Fruit fly (Drosophila melanogaster) whole organism, wandering third instar larva: Measurements from ENCODE around the gene RpL3.

Source experiments
- CrebA ChIP-seq: fragments of 200-800 bp; sonication (Bioruptor generic); optimal IDR thresholded peaks from 2 replicates; lab custom pipeline; 2016; ENCODE audit warnings: missing biosample characterization, mild to moderate bottlenecking, missing genetic modification characterization, borderline replicate concordance
- Dfd ChIP-seq: fragments of >200 bp; optimal IDR thresholded peaks from 2 replicates; lab custom pipeline; 2017; ENCODE audit warnings: missing biosample characterization, missing genetic modification characterization
- GATAd ChIP-seq: sonication (Bioruptor generic); optimal IDR thresholded peaks from 2 replicates; lab custom pipeline; 2016; ENCODE audit warnings: missing biosample characterization, missing genetic modification characterization
- HLH106 ChIP-seq: fragments of 200-800 bp; optimal IDR thresholded peaks from 3 replicates; lab custom pipeline; 2019; ENCODE audit warnings: missing biosample characterization, mild to moderate bottlenecking, missing genetic modification characterization, moderate library complexity
- Hr78 ChIP-seq: fragments of >200 bp; optimal IDR thresholded peaks from 2 replicates; lab custom pipeline; 2017; ENCODE audit warnings: missing biosample characterization, missing genetic modification characterization
- brk ChIP-seq: fragments of 200-800 bp; sonication (Bioruptor generic); optimal IDR thresholded peaks from 2 replicates; lab custom pipeline; 2016; ENCODE audit warnings: missing biosample characterization, mild to moderate bottlenecking, missing genetic modification characterization
- dmrt93B ChIP-seq: fragments of 200-800 bp; sonication (Bioruptor generic); optimal IDR thresholded peaks from 2 replicates; lab custom pipeline; 2018; ENCODE audit warnings: missing biosample characterization, mild to moderate bottlenecking, missing genetic modification characterization
- ey ChIP-seq: fragments of 200-800 bp; sonication (Bioruptor generic); optimal IDR thresholded peaks from 2 replicates; lab custom pipeline; 2016; ENCODE audit warnings: missing biosample characterization, missing genetic modification characterization
- fru ChIP-seq: fragments of 200-800 bp; sonication (Bioruptor generic); optimal IDR thresholded peaks from 3 replicates; lab custom pipeline; 2016; ENCODE audit warnings: missing biosample characterization, mild to moderate bottlenecking, missing genetic modification characterization
- h ChIP-seq: fragments of 200-800 bp; sonication (Bioruptor generic); optimal IDR thresholded peaks from 3 replicates; lab custom pipeline; 2016; ENCODE audit warnings: missing biosample characterization, mild to moderate bottlenecking, missing genetic modification characterization
- jim ChIP-seq: fragments of 175-275, 200-325 bp; sonication (Bioruptor generic); optimal IDR thresholded peaks from 2 replicates; lab custom pipeline; 2016; ENCODE audit warnings: missing biosample characterization, mild to moderate bottlenecking, missing genetic modification characterization
- lola ChIP-seq: fragments of >200 bp; optimal IDR thresholded peaks from 2 replicates; lab custom pipeline; 2017; ENCODE audit warnings: missing biosample characterization, missing genetic modification characterization
- psq ChIP-seq: fragments of 200-800 bp; sonication (Bioruptor generic); optimal IDR thresholded peaks from 3 replicates; lab custom pipeline; 2017; ENCODE audit warnings: missing biosample characterization, mild to moderate bottlenecking, missing genetic modification characterization, moderate library complexity
- woc ChIP-seq: sonication (Bioruptor generic); optimal IDR thresholded peaks from 2 replicates; lab custom pipeline; 2016; ENCODE audit warnings: missing biosample characterization, mild to moderate bottlenecking, missing genetic modification characterization

- TF ChIP-seq CrebA (GFP tag; lab: Kevin White, UChicago) (no peak), psq (GFP tag; lab: Kevin White, UChicago) (no peak), HLH106 (tag; lab: Kevin White, UChicago) (no peak), Dfd (GFP tag; lab: Kevin White, UChicago) (no peak), ey (no peak), Hr78 (no peak), dmrt93B (no peak), h (GFP tag; lab: Kevin White, UChicago) (no peak), GATAd (GFP tag; lab: Kevin White, UChicago) (no peak), fru (no peak), jim (no peak), woc (GFP tag; lab: Kevin White, UChicago) (no peak), lola (GFP tag; lab: Kevin White, UChicago) (no peak), brk (GFP tag; lab: Kevin White, UChicago) (no peak)
Observed at dm6 chr3R:11225220-11225619, 3.5 kb downstream of the RpL3 start, which contains the start of gene scpr-C.
